Worm (Caenorhabditis elegans): ENCODE data around the gene pals-26.

pals-26 gene

ce11 chrIII:4380835-4381234, 5.9 kb downstream of the pals-26 start:
- TF ChIP-seq mep-1 (tag; optimal IDR thresholded peaks at IDR 0.05): peak; percentile 38
- TF ChIP-seq lsy-2 (tag; optimal IDR thresholded peaks at IDR 0.05): peak; percentile 21
- peak; percentile 73 for TF ChIP-seq ces-1 (GFP tag; optimal IDR thresholded peaks at IDR 0.05)
- TF ChIP-seq zip-8 (tag; optimal IDR thresholded peaks at IDR 0.05): no peak
- peak; percentile 13 for TF ChIP-seq mls-2 (tag; optimal IDR thresholded peaks at IDR 0.05)
- TF ChIP-seq lin-13 (tag; optimal IDR thresholded peaks at IDR 0.05): peak; percentile 57
- no peak for TF ChIP-seq mab-5 (tag; optimal IDR thresholded peaks at IDR 0.05)

ce11 chrIII:4381343-4381742, 6.4 kb downstream of the pals-26 start, which contains the start of gene pals-27:
pals-27 (plus strand) TSS chrIII:4381643.
- no peak for TF ChIP-seq unc-120 (tag; optimal IDR thresholded peaks at IDR 0.05; ENCODE audit: poor library complexity, severe bottlenecking)
- TF ChIP-seq nhr-237 (tag; optimal IDR thresholded peaks at IDR 0.05): no peak
- no peak for TF ChIP-seq mep-1 (tag; optimal IDR thresholded peaks at IDR 0.05)
- TF ChIP-seq blmp-1 (tag; optimal IDR thresholded peaks at IDR 0.05): no peak
- TF ChIP-seq zip-8 (tag; optimal IDR thresholded peaks at IDR 0.05): no peak
- TF ChIP-seq ces-1 (GFP tag; optimal IDR thresholded peaks at IDR 0.05): no peak
- no peak for TF ChIP-seq ceh-83 (GFP tag; optimal IDR thresholded peaks at IDR 0.05)
- TF ChIP-seq mls-2 (tag; optimal IDR thresholded peaks at IDR 0.05): no peak
- no peak for TF ChIP-seq nhr-28 (tag; optimal IDR thresholded peaks at IDR 0.05)
- TF ChIP-seq hlh-1 (tag; optimal IDR thresholded peaks at IDR 0.05): no peak
- TF ChIP-seq elt-3 (tag; optimal IDR thresholded peaks at IDR 0.05): no peak
- TF ChIP-seq ceh-43 (GFP tag; optimal IDR thresholded peaks at IDR 0.05): no peak
- TF ChIP-seq ceh-39 (tag; optimal IDR thresholded peaks at IDR 0.05): no peak
- TF ChIP-seq nhr-12 (tag; optimal IDR thresholded peaks at IDR 0.05): no peak
- TF ChIP-seq unc-39 (tag; optimal IDR thresholded peaks at IDR 0.05): no peak
- no peak for TF ChIP-seq tbx-8 (GFP tag; optimal IDR thresholded peaks at IDR 0.05)
- TF ChIP-seq lsy-2 (tag; optimal IDR thresholded peaks at IDR 0.05): no peak
- TF ChIP-seq cnd-1 (tag; optimal IDR thresholded peaks at IDR 0.05): no peak
- no peak for TF ChIP-seq elt-1 (tag; optimal IDR thresholded peaks at IDR 0.05; ENCODE audit: borderline replicate concordance, insufficient read depth)

DNA sequence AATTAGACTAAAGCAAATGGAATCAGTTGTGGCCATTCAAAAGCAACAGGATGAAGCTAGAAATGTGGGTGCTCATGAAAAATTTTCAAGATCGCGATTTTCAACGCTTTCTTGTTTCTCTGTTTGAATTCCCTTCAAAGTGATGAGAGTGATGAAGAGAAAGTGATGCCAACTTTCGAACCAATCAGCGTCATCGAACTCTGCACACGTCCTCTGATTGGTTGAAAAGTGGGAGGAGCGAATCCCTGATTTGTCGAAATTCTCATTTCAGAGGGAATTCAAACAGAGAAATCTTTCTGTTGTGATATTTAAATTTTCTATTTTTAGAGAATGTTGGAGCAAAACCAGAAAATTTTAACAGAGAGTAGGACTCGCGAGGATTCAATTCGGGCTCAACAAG, 7.2 kb downstream of the pals-26 start:
- TF ChIP-seq mls-2 (tag; optimal IDR thresholded peaks at IDR 0.05) (no peak), lin-32 (GFP tag; optimal IDR thresholded peaks at IDR 0.05) (no peak), ces-1 (GFP tag; optimal IDR thresholded peaks at IDR 0.05) (no peak), ceh-39 (tag; optimal IDR thresholded peaks at IDR 0.05) (no peak), cnd-1 (tag; optimal IDR thresholded peaks at IDR 0.05) (no peak), nhr-2 (tag; optimal IDR thresholded peaks at IDR 0.05) (no peak), snpc-4 (tag; optimal IDR thresholded peaks at IDR 0.05) (no peak), elt-1 (tag; optimal IDR thresholded peaks at IDR 0.05; ENCODE audit: borderline replicate concordance, insufficient read depth) (no peak), sptf-1 (tag; optimal IDR thresholded peaks at IDR 0.05) (no peak), elt-3 (tag; optimal IDR thresholded peaks at IDR 0.05) (no peak), bed-3 (GFP tag; optimal IDR thresholded peaks at IDR 0.05) (no peak), mep-1 (tag; optimal IDR thresholded peaks at IDR 0.05) (no peak)

DNA sequence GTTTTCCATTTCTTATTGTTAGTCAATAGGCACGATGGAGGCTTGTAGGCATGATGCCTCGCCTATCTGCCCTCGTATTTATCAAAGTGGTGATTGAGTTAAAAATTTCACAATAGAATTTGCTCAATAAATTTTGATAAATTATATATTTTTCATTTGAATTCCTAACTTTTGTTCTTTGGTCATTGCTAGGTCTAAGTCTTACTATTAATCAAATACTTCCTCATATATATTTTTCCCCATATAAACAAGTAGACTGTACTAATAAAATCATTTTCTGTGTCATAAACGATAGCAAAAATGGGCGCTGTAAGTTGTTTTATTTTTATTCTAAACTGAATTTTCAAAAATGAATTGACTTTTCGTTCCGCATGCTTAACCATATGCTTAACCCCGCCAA, 9.5 kb downstream of the pals-26 start, which contains the start of gene pals-28:
TSS of gene pals-28 (plus strand) at position 301 of the 400 bp plus-strand sequence.
- TF ChIP-seq tbx-8 (GFP tag; optimal IDR thresholded peaks at IDR 0.05) (no peak), ces-1 (GFP tag; optimal IDR thresholded peaks at IDR 0.05) (no peak), snpc-4 (tag; optimal IDR thresholded peaks at IDR 0.05) (no peak), mls-2 (tag; optimal IDR thresholded peaks at IDR 0.05) (no peak)

DNA sequence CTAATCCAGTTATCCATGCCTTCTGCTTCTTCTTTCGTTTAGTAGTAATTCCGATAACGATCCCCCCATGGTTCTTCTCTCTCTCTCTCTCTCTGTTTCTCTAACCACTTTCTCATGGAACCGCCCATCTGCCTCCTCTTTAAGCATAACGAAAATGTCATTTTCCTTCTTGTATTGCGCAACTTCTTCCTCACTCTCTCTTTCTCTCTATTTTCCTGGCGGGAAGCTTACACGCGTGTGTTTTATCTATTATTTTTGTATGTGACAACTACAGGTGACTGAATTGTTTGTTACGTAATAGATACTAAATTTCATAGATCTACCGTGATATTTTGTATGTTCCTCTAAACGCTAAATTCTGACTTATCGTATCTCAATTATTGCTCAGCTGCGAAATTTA, 15.5 kb downstream of the pals-26 start:
- peak; percentile 95 for TF ChIP-seq zip-8 (tag; optimal IDR thresholded peaks at IDR 0.05)
- no peak for TF ChIP-seq snpc-4 (tag; optimal IDR thresholded peaks at IDR 0.05)

ce11 chrIII:4391319-4391718, 16.4 kb downstream of the pals-26 start:
- no peak for TF ChIP-seq lsy-2 (tag; optimal IDR thresholded peaks at IDR 0.05)
- TF ChIP-seq nhr-2 (tag; optimal IDR thresholded peaks at IDR 0.05): no peak
- no peak for TF ChIP-seq snpc-4 (tag; optimal IDR thresholded peaks at IDR 0.05)
- no peak for TF ChIP-seq ceh-39 (tag; optimal IDR thresholded peaks at IDR 0.05)
- TF ChIP-seq elt-3 (tag; optimal IDR thresholded peaks at IDR 0.05): no peak
- no peak for TF ChIP-seq mab-5 (tag; optimal IDR thresholded peaks at IDR 0.05)
- no peak for TF ChIP-seq lin-32 (GFP tag; optimal IDR thresholded peaks at IDR 0.05)
- TF ChIP-seq ham-2 (GFP tag; optimal IDR thresholded peaks at IDR 0.05): no peak
- no peak for TF ChIP-seq tbx-8 (GFP tag; optimal IDR thresholded peaks at IDR 0.05)
- no peak for TF ChIP-seq lin-13 (tag; optimal IDR thresholded peaks at IDR 0.05)

All from whole organism, mixed stage, embryonic.